Worm (Caenorhabditis elegans) whole organism, midembryonic: ENCODE measurements around the gene R08F11.7.

ENCODE experiments used
- T22C8.4 ChIP-seq: fragments of 200-800 bp; sonication (Bioruptor generic); IDR thresholded peaks from 2 replicates; pipeline ENCODE4 v1.3.6; 2022; ENCODE audit warnings: missing genetic modification characterization, missing compliant biosample characterization
- flt-1 ChIP-seq: fragments of 200-800 bp; sonication (Bioruptor generic); IDR thresholded peaks from 2 replicates; pipeline ENCODE4 v1.3.6; 2022; ENCODE audit warnings: missing genetic modification characterization, missing compliant biosample characterization
- klf-2 ChIP-seq: fragments of 200-800 bp; sonication (Bioruptor generic); conservative IDR thresholded peaks from 2 replicates; pipeline ENCODE4 v1.3.6; 2022; ENCODE audit warnings: missing genetic modification reagents, missing genetic modification characterization, missing compliant biosample characterization
- ref-1 ChIP-seq: fragments of 200-800 bp; sonication (Bioruptor generic); conservative IDR thresholded peaks from 2 replicates; pipeline ENCODE4 v1.3.6; 2022; ENCODE audit warnings: missing genetic modification reagents, missing genetic modification characterization, missing compliant biosample characterization
- ztf-29 ChIP-seq: fragments of 200-800 bp; sonication (Bioruptor generic); IDR thresholded peaks from 2 replicates; pipeline ENCODE4 v1.3.6; 2022; ENCODE audit warnings: missing genetic modification reagents, missing genetic modification characterization, missing compliant biosample characterization

DNA sequence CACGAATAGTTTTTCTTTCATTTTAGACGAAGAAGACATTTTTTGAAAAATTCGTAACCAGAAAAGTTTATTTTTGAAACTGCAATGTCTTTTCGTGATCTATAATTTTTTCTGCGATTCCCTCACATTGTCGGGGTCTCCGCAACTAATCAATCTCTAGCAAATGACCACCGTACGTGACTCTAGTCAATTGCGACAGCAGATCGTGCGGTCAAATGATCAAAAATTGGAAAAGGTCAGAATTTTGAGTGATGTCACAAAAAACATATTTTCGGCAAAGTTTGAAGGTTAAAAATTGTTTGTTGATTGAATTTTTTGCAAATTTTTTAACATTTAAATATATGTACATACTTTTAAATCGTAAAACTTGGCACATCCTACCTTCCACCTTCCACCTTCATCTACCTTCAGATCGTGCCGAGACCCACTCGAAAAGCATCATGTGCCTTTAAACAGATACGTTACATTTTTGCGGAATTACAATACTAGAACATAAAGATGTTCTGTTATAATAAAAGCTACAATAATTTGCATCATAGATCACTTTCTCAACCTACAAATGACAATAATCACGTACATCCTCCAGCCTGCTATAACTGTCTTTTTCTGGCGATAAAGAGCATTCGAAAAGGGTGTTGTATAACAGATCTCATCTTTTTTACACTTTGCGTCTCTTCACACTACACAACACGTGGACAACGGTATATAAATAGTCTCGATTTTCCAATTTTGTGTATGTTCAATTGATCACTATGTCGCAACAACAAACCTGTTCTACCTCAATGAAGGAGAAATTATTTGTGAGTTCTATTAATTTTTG, 18.2 kb upstream of the R08F11.7 start, which contains the start of the genes R08E5.1 and rips-1:
- TF ChIP-seq klf-2 (GFP tag; lab: Robert Waterston, UW) (no peak), flt-1 (no peak), ztf-29 (GFP tag; lab: Robert Waterston, UW) (no peak), ref-1 (GFP tag; lab: Robert Waterston, UW) (no peak), T22C8.4 (GFP tag; lab: Robert Waterston, UW) (no peak)
